Fruit fly (Drosophila melanogaster) whole organism, embryonic: ENCODE data around the gene Noc2.

Experiments used
- B-H1 ChIP-seq: fragments of 200-800 bp; sonication (Bioruptor generic); IDR thresholded peaks from 3 replicates; pipeline ENCODE4 v1.3.6; 2022; ENCODE audit warnings: missing biosample characterization, missing genetic modification characterization
- CG10366 ChIP-seq: fragments of 200-800 bp; sonication (Bioruptor generic); IDR thresholded peaks from 2 replicates; pipeline ENCODE4 v1.3.6; 2022; ENCODE audit warnings: missing biosample characterization, missing genetic modification characterization
- CG11696 ChIP-seq: fragments of 200-800 bp; sonication (Bioruptor generic); IDR thresholded peaks from 2 replicates; pipeline ENCODE4 v1.3.6; 2022; ENCODE audit warnings: missing biosample characterization, missing genetic modification characterization
- CG12104 ChIP-seq: fragments of 200-800 bp; sonication (Bioruptor generic); optimal IDR thresholded peaks from 3 replicates; lab custom pipeline; 2016; ENCODE audit warnings: missing biosample characterization, missing genetic modification characterization
- CG12219 ChIP-seq: fragments of 200-800 bp; sonication (Bioruptor generic); optimal IDR thresholded peaks from 3 replicates; lab custom pipeline; 2018; ENCODE audit warnings: missing biosample characterization, mild to moderate bottlenecking, missing genetic modification characterization
- CG12299 ChIP-seq: fragments of 200-800 bp; sonication (Bioruptor generic); optimal IDR thresholded peaks from 2 replicates; lab custom pipeline; 2018; ENCODE audit warnings: missing biosample characterization, mild to moderate bottlenecking, missing genetic modification characterization
- CG14860 ChIP-seq: fragments of 200-800 bp; sonication (Bioruptor generic); IDR thresholded peaks from 3 replicates; pipeline ENCODE4 v1.3.6; 2022; ENCODE audit warnings: missing biosample characterization, missing genetic modification characterization; ENCODE audit not compliant: partially characterized antibody
- CG15479 ChIP-seq: fragments of 200-800 bp; sonication (Bioruptor generic); optimal IDR thresholded peaks from 3 replicates; lab custom pipeline; 2019; ENCODE audit warnings: missing biosample characterization, mild to moderate bottlenecking, missing genetic modification characterization, moderate library complexity
- CG17829 ChIP-seq: fragments of 200-800 bp; optimal IDR thresholded peaks from 2 replicates; lab custom pipeline; 2019; ENCODE audit warnings: missing biosample characterization, mild to moderate bottlenecking, missing genetic modification characterization, moderate library complexity
- CG2199 ChIP-seq: fragments of 200-800 bp; sonication (Bioruptor generic); IDR thresholded peaks from 3 replicates; pipeline ENCODE4 v1.3.6; 2022; ENCODE audit warnings: missing biosample characterization, missing genetic modification characterization
- CG2889 ChIP-seq: fragments of 200-800 bp; sonication (Bioruptor generic); IDR thresholded peaks from 3 replicates; pipeline ENCODE4 v1.3.6; 2022; ENCODE audit warnings: missing biosample characterization, missing genetic modification characterization
- CG6683 ChIP-seq: fragments of 200-800 bp; sonication (Bioruptor generic); optimal IDR thresholded peaks from 2 replicates; lab custom pipeline; 2017; ENCODE audit warnings: missing biosample characterization, mild to moderate bottlenecking, missing genetic modification characterization, missing genetic modification reagents
- CG7357 ChIP-seq: fragments of 200-800 bp; sonication (Bioruptor generic); IDR thresholded peaks from 3 replicates; pipeline ENCODE4 v1.3.6; 2022; ENCODE audit warnings: missing biosample characterization, missing genetic modification characterization
- CG7963 ChIP-seq: fragments of 200-800 bp; sonication (Bioruptor generic); IDR thresholded peaks from 3 replicates; pipeline ENCODE4 v1.3.6; 2022; ENCODE audit warnings: missing biosample characterization, missing genetic modification characterization; ENCODE audit not compliant: partially characterized antibody
- CG8089 ChIP-seq: fragments of 200-800 bp; sonication (Bioruptor generic); optimal IDR thresholded peaks from 3 replicates; lab custom pipeline; 2016; ENCODE audit warnings: missing biosample characterization, missing genetic modification characterization
- CG8359 ChIP-seq: fragments of 200-800 bp; sonication (Bioruptor generic); optimal IDR thresholded peaks from 2 replicates; lab custom pipeline; 2017; ENCODE audit warnings: missing biosample characterization, mild to moderate bottlenecking, missing genetic modification characterization, borderline replicate concordance
- CG8944 ChIP-seq: fragments of 200-800 bp; sonication (Bioruptor generic); optimal IDR thresholded peaks from 3 replicates; lab custom pipeline; 2016; ENCODE audit warnings: missing biosample characterization, missing genetic modification characterization
- CG9215 ChIP-seq: fragments of 200-800 bp; sonication (Bioruptor generic); IDR thresholded peaks from 2 replicates; pipeline ENCODE4 v1.3.6; 2022; ENCODE audit warnings: missing biosample characterization, missing genetic modification characterization
- CG9797 ChIP-seq: fragments of 200-800 bp; sonication (Bioruptor generic); optimal IDR thresholded peaks from 3 replicates; lab custom pipeline; 2018; ENCODE audit warnings: missing biosample characterization, mild to moderate bottlenecking, missing genetic modification characterization
- Chrac-16 ChIP-seq: fragments of 200-800 bp; sonication (Bioruptor generic); optimal IDR thresholded peaks from 3 replicates; lab custom pipeline; 2016; ENCODE audit warnings: missing biosample characterization, missing genetic modification characterization
- Dek ChIP-seq: fragments of 200-800 bp; sonication (Bioruptor generic); optimal IDR thresholded peaks from 3 replicates; lab custom pipeline; 2019; ENCODE audit warnings: missing biosample characterization, mild to moderate bottlenecking, missing genetic modification characterization, moderate library complexity
- Doc3 ChIP-seq: fragments of 200-800 bp; sonication (Bioruptor generic); IDR thresholded peaks from 3 replicates; pipeline ENCODE4 v1.3.6; 2022; ENCODE audit warnings: missing biosample characterization, missing genetic modification characterization; ENCODE audit not compliant: partially characterized antibody
- Eip74EF ChIP-seq, 2 experiments: fragments of 200-800 bp in 1 of 2; fragments of >200 bp in 1 of 2; sonication (Bioruptor generic) in 1 of 2; optimal IDR thresholded peaks; 2 replicates each; lab custom pipeline; 2017 to 2019; ENCODE audit warnings: missing biosample characterization in 2 of 2, missing genetic modification characterization in 2 of 2, mild to moderate bottlenecking in 1 of 2, moderate library complexity in 1 of 2
- Elba2 ChIP-seq: fragments of 200-800 bp; sonication (Bioruptor generic); optimal IDR thresholded peaks from 3 replicates; lab custom pipeline; 2016; ENCODE audit warnings: missing biosample characterization, missing genetic modification characterization
- Fer2 ChIP-seq: fragments of 200-800 bp; sonication (Bioruptor generic); optimal IDR thresholded peaks from 2 replicates; lab custom pipeline; 2018; ENCODE audit warnings: missing biosample characterization, mild to moderate bottlenecking, missing genetic modification characterization, moderate library complexity
- Hr78 ChIP-seq, 2 experiments: fragments of 200-800 bp in 1 of 2; fragments of >200 bp in 1 of 2; sonication (Bioruptor generic) in 1 of 2; optimal IDR thresholded peaks; 2 replicates each; lab custom pipeline; 2017 to 2019; ENCODE audit warnings: missing biosample characterization in 2 of 2, missing genetic modification characterization in 2 of 2, mild to moderate bottlenecking in 1 of 2, moderate library complexity in 1 of 2
- Med ChIP-seq: fragments of 200-800 bp; sonication (Bioruptor generic); peaks from one replicate; lab custom pipeline; 2016; ENCODE audit warnings: missing biosample characterization, missing genetic modification characterization, mild to moderate bottlenecking, inconsistent platforms, moderate library complexity
- Mrtf ChIP-seq: fragments of 200-800 bp; sonication (Bioruptor generic); IDR thresholded peaks from 3 replicates; pipeline ENCODE4 v1.3.6; 2022; ENCODE audit warnings: missing biosample characterization, missing genetic modification characterization
- Nf-YA ChIP-seq: fragments of 200-800 bp; sonication (Bioruptor generic); IDR thresholded peaks from 2 replicates; pipeline ENCODE4 v1.3.6; 2022; ENCODE audit warnings: missing biosample characterization, missing genetic modification characterization
- ato ChIP-seq: fragments of 200-800 bp; sonication (Bioruptor generic); IDR thresholded peaks from 2 replicates; pipeline ENCODE4 v1.3.6; 2022; ENCODE audit warnings: missing biosample characterization, missing genetic modification characterization; ENCODE audit not compliant: partially characterized antibody
- bbx ChIP-seq: fragments of 200-800 bp; sonication (Bioruptor generic); IDR thresholded peaks from 2 replicates; pipeline ENCODE4 v1.3.6; 2022; ENCODE audit warnings: missing biosample characterization, missing genetic modification characterization; ENCODE audit not compliant: partially characterized antibody
- cad ChIP-seq: fragments of >200 bp; optimal IDR thresholded peaks from 2 replicates; lab custom pipeline; 2017; ENCODE audit warnings: missing biosample characterization, missing genetic modification characterization
- chn ChIP-seq: fragments of 200-800 bp; sonication (Bioruptor generic); optimal IDR thresholded peaks from 2 replicates; lab custom pipeline; 2016; ENCODE audit warnings: missing biosample characterization, missing genetic modification characterization
- dati ChIP-seq: fragments of 200-800 bp; sonication (Bioruptor generic); IDR thresholded peaks from 2 replicates; pipeline ENCODE4 v1.3.6; 2022; ENCODE audit warnings: missing biosample characterization, missing genetic modification characterization
- eve ChIP-seq, 2 experiments: fragments of >200 bp; optimal IDR thresholded peaks; 2 replicates each; lab custom pipeline; 2017; ENCODE audit warnings: missing biosample characterization in 2 of 2, missing genetic modification characterization in 2 of 2
- h ChIP-seq: fragments of >200 bp; optimal IDR thresholded peaks from 2 replicates; lab custom pipeline; 2017
- her ChIP-seq: fragments of 200-800 bp; sonication (Bioruptor generic); optimal IDR thresholded peaks from 2 replicates; lab custom pipeline; 2016; ENCODE audit warnings: missing biosample characterization, missing genetic modification characterization
- jigr1 ChIP-seq: fragments of 200-800 bp; sonication (Bioruptor generic); IDR thresholded peaks from 3 replicates; pipeline ENCODE4 v1.3.6; 2022; ENCODE audit warnings: missing biosample characterization, missing genetic modification characterization
- lab ChIP-seq: fragments of 200-800 bp; sonication (Bioruptor generic); optimal IDR thresholded peaks from 3 replicates; lab custom pipeline; 2017; ENCODE audit warnings: missing biosample characterization, missing genetic modification characterization, mild to moderate bottlenecking, moderate library complexity, missing genetic modification reagents
- nau ChIP-seq: fragments of 200-800 bp; sonication (Bioruptor generic); optimal IDR thresholded peaks from 3 replicates; lab custom pipeline; 2017; ENCODE audit warnings: missing biosample characterization, mild to moderate bottlenecking, missing genetic modification characterization, missing genetic modification reagents
- nerfin-1 ChIP-seq: fragments of 200-800 bp; sonication (Bioruptor generic); optimal IDR thresholded peaks from 3 replicates; lab custom pipeline; 2019; ENCODE audit warnings: missing biosample characterization, mild to moderate bottlenecking, missing genetic modification characterization, moderate library complexity
- otp ChIP-seq: fragments of 200-800 bp; sonication (Bioruptor generic); IDR thresholded peaks from 3 replicates; pipeline ENCODE4, ENCODE4 v1.3.6; 2022; ENCODE audit warnings: missing biosample characterization, missing genetic modification characterization
- pros ChIP-seq: fragments of 200-800 bp; sonication (Bioruptor generic); optimal IDR thresholded peaks from 3 replicates; lab custom pipeline; 2019; ENCODE audit warnings: missing biosample characterization, mild to moderate bottlenecking, missing genetic modification characterization, moderate library complexity
- psq ChIP-seq: fragments of 200-800 bp; sonication (Bioruptor generic); optimal IDR thresholded peaks from 2 replicates; lab custom pipeline; 2017; ENCODE audit warnings: missing biosample characterization, missing genetic modification characterization
- ranshi ChIP-seq: fragments of 200-800 bp; sonication (Bioruptor generic); IDR thresholded peaks from 2 replicates; pipeline ENCODE4 v1.3.6; 2022; ENCODE audit warnings: missing biosample characterization, missing genetic modification characterization
- tna ChIP-seq: fragments of 200-800 bp; sonication (Bioruptor generic); IDR thresholded peaks from 2 replicates; pipeline ENCODE4 v1.3.6; 2022; ENCODE audit warnings: missing biosample characterization, missing genetic modification characterization; ENCODE audit not compliant: partially characterized antibody
- toy ChIP-seq: fragments of 200-800 bp; sonication (Bioruptor generic); IDR thresholded peaks from 2 replicates; pipeline ENCODE4 v1.3.6; 2022; ENCODE audit warnings: missing biosample characterization, missing genetic modification characterization
- trem ChIP-seq: fragments of 200-800 bp; optimal IDR thresholded peaks from 3 replicates; lab custom pipeline; 2019; ENCODE audit warnings: missing biosample characterization, mild to moderate bottlenecking, missing genetic modification characterization, moderate library complexity
- unpg ChIP-seq: fragments of 200-800 bp; sonication (Bioruptor generic); optimal IDR thresholded peaks from 3 replicates; lab custom pipeline; 2018; ENCODE audit warnings: missing biosample characterization, mild to moderate bottlenecking, missing genetic modification characterization, moderate library complexity
- yki ChIP-seq: fragments of >200 bp; optimal IDR thresholded peaks from 3 replicates; lab custom pipeline; 2018

The Noc2 gene

dm6 chr2L:21163311-21163842 lies at the start of gene Noc2 (continued):
- peak; percentile 27 for TF ChIP-seq unpg (GFP tag; lab: Kevin White, UChicago)
- TF ChIP-seq CG7357 (GFP tag; lab: Robert Waterston, UW): no peak
- no peak for TF ChIP-seq CG12219 (GFP tag; lab: Kevin White, UChicago)
- no peak for TF ChIP-seq B-H1 (GFP tag; lab: Robert Waterston, UW)
- no peak for TF ChIP-seq nerfin-1 (tag; lab: Kevin White, UChicago)
- TF ChIP-seq her (GFP tag; lab: Kevin White, UChicago): no peak
- no peak for TF ChIP-seq psq (GFP tag; lab: Kevin White, UChicago)
- peak; percentile 84 for TF ChIP-seq Med (GFP tag; lab: Kevin White, UChicago)
- peak; percentile 44 for TF ChIP-seq CG17829 (tag; lab: Kevin White, UChicago)
- no peak for TF ChIP-seq CG2199 (GFP tag; lab: Robert Waterston, UW)
- no peak for TF ChIP-seq CG9797 (GFP tag; lab: Kevin White, UChicago)
- no peak for TF ChIP-seq CG8089 (GFP tag; lab: Kevin White, UChicago)
- TF ChIP-seq Dek (tag; lab: Kevin White, UChicago): no peak
- TF ChIP-seq CG12299 (tag; lab: Kevin White, UChicago): no peak
- no peak for TF ChIP-seq Elba2 (GFP tag; lab: Kevin White, UChicago)
- TF ChIP-seq CG9215 (GFP tag; lab: Robert Waterston, UW): peak; percentile 36; the same call in 1 of the 2 replicates
- TF ChIP-seq otp: no peak
- peak; percentile 47; the same call in 2 of the 3 replicates for TF ChIP-seq jigr1
- TF ChIP-seq CG11696 (GFP tag; lab: Robert Waterston, UW): 0 out of 2 replicates have a peak, but pooled peaks have one; percentile 39
- TF ChIP-seq CG8944 (GFP tag; lab: Kevin White, UChicago): peak; percentile 16
- TF ChIP-seq tna (GFP tag; lab: Robert Waterston, UW): no peak
- no peak for TF ChIP-seq CG15479 (GFP tag; lab: Kevin White, UChicago)
- peak; percentile 92 for TF ChIP-seq trem
- TF ChIP-seq Fer2 (tag; lab: Kevin White, UChicago): no peak
- no peak for TF ChIP-seq CG2889
- peak; percentile 42; the same call in 2 of the 3 replicates for TF ChIP-seq Mrtf (GFP tag; lab: Robert Waterston, UW)
- TF ChIP-seq Doc3: no peak
- TF ChIP-seq CG6683 (GFP tag; lab: Kevin White, UChicago): no peak
- no peak for TF ChIP-seq eve (GFP tag; optimal IDR thresholded peaks at IDR 0.05; lab: Kevin White, UChicago)
- no peak for TF ChIP-seq CG14860 (GFP tag; lab: Robert Waterston, UW)
- no peak for TF ChIP-seq Hr78 (GFP tag; optimal IDR thresholded peaks at IDR 0.05; lab: Kevin White, UChicago)
- TF ChIP-seq dati (GFP tag; lab: Robert Waterston, UW): no peak
- no peak for TF ChIP-seq h (lab: Kevin White, UChicago)
- no peak for TF ChIP-seq cad (GFP tag; lab: Kevin White, UChicago)
- TF ChIP-seq CG12104 (GFP tag; lab: Kevin White, UChicago): no peak
- peak; percentile 6; the same call in 1 of the 2 replicates for TF ChIP-seq ato
- TF ChIP-seq CG7963 (GFP tag; lab: Robert Waterston, UW): peak; percentile 14; the same call in 1 of the 3 replicates
- TF ChIP-seq chn: peak; percentile 36
- no peak for TF ChIP-seq Eip74EF (GFP tag; optimal IDR thresholded peaks at IDR 0.05; lab: Kevin White, UChicago)
- TF ChIP-seq bbx: no peak
- TF ChIP-seq yki (lab: Kevin White, UChicago): no peak
- no peak for TF ChIP-seq toy (GFP tag; lab: Robert Waterston, UW)
- TF ChIP-seq CG8359 (GFP tag; lab: Kevin White, UChicago): no peak
- TF ChIP-seq Chrac-16 (GFP tag; lab: Kevin White, UChicago): peak; percentile 34
- no peak for TF ChIP-seq Nf-YA (GFP tag; lab: Robert Waterston, UW)
- TF ChIP-seq ranshi (GFP tag; lab: Robert Waterston, UW): peak; percentile 56; the same call in 1 of the 2 replicates
- TF ChIP-seq pros: no peak
- peak; percentile 45 for TF ChIP-seq CG10366 (GFP tag; lab: Robert Waterston, UW)
- peak; percentile 66 for TF ChIP-seq lab (GFP tag; lab: Kevin White, UChicago)
- TF ChIP-seq nau: no peak
